Fruit fly (Drosophila melanogaster) whole organism, prepupa: ENCODE results near the gene CG9451.

Experiments used
- CG3032 ChIP-seq: fragments of 200-800 bp; optimal IDR thresholded peaks from 2 replicates; lab custom pipeline; 2019; ENCODE audit warnings: missing biosample characterization, mild to moderate bottlenecking, missing genetic modification characterization, moderate library complexity
- lz ChIP-seq: fragments of 200-800 bp; sonication (Bioruptor generic); optimal IDR thresholded peaks from 3 replicates; lab custom pipeline; 2016; ENCODE audit warnings: missing biosample characterization, missing genetic modification characterization
- salr ChIP-seq, 2 experiments: fragments of 200-800 bp; sonication (Bioruptor generic); optimal IDR thresholded peaks; 3 replicates each; lab custom pipeline; 2016 to 2018; ENCODE audit warnings: missing biosample characterization in 2 of 2, missing genetic modification characterization in 2 of 2, mild to moderate bottlenecking in 1 of 2

- TF ChIP-seq lz (GFP tag; lab: Kevin White, UChicago) (no peak), salr (GFP tag; optimal IDR thresholded peaks at IDR 0.05; lab: Kevin White, UChicago) (no peak), CG3032 (tag; lab: Kevin White, UChicago) (no peak)
Measured at dm6 chr3L:19499334-19499733, 1.3 kb downstream of the CG9451 start.
